Fruit fly (Drosophila melanogaster): ENCODE measurements around the gene S6kII.
A peak's percentile ranks its signal among the peaks of the same experiment; 100 is the strongest.

Gene S6kII

DNA sequence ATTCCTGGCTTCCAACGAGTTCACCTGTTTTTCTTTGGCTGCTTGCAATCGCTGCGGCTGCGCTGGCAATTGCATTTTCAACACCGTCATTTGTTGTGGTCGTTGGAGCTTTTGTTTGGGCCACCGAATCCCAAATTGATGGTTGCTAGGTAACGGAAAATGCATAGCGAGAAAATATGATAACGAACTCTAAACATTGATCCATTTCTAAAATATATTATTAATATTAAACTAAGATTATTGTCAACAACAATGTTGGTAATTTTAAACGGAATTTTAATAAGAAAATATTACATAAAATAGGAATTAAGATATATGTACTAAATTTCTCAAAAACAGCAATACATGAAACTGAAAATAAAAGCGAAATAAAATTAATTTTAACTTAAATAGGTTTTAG lies 14.5 kb downstream of the S6kII start, which contains the start of gene Cluap1:
Gene Cluap1 (minus strand): TSS at position 101 of the 400 bp plus-strand sequence.
- TF ChIP-seq lola (GFP tag; optimal IDR thresholded peaks at IDR 0.05) (peak in 1 of 3 experiments; percentile 8), CG14710 (tag; optimal IDR thresholded peaks at IDR 0.05) (peak; percentile 7), jigr1 (GFP tag; IDR thresholded peaks at IDR 0.05) (no peak), dmrt11E (tag; optimal IDR thresholded peaks at IDR 0.05) (peak; percentile 10), CG11504 (tag; optimal IDR thresholded peaks at IDR 0.05) (peak; percentile 21)

DNA sequence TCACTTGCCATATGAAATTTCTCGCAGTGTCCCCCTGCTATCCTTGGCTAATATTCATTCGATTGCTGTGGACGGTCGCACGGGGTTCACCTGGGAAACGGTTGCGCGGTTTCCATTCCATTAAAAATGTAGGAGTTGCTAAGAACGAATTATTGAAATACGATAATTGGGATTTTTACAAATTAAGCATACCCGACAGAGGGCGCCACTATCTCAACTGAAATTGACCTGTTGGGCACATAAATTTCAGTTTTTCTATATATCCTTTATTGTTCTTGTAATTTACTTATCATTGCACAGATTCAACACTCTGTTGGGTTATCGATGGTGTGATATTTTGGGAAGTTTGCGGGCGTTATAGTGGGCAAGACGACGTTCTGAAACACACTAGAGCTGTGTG lies 14.9 kb downstream of the S6kII start:
- TF ChIP-seq CTCF (GFP tag; optimal IDR thresholded peaks at IDR 0.05) (peak; percentile 78), sens (GFP tag) (peak; percentile 18), CG33213 (GFP tag; optimal IDR thresholded peaks at IDR 0.05) (no peak)

DNA sequence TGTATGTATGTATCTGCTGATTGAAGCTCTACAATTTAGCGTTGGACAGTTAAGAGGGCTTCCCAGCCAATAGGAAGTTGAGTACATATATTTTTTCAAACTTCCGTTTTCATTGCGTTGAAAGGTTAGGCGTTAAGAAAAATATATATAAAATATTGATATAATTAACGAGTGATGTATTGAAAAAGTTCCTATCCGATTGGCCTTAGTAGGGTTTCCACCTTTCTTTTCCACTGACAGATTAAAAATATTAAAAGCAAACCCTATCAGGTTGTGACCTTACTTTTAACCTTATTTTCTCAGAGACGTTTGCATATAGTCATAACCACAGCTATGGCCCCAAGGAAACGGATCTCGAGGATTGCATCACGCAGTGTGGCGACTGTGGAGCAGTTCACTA lies 17.0 kb downstream of the S6kII start, which contains the start of gene CG17601:
Gene CG17601 (plus strand): TSS at position 301 of the 400 bp plus-strand sequence.
- TF ChIP-seq CG33213 (GFP tag; optimal IDR thresholded peaks at IDR 0.05) (no peak), CG2202 (tag; optimal IDR thresholded peaks at IDR 0.05) (no peak), CG31365 (tag; optimal IDR thresholded peaks at IDR 0.05) (no peak), ttk (GFP tag; IDR thresholded peaks at IDR 0.05) (no peak), Usf (GFP tag; optimal IDR thresholded peaks at IDR 0.05) (no peak), gsb (GFP tag; IDR thresholded peaks at IDR 0.05) (no peak), HLH54F (GFP tag; optimal IDR thresholded peaks at IDR 0.05) (no peak), sens-2 (GFP tag; IDR thresholded peaks at IDR 0.05) (no peak), Awh (GFP tag; IDR thresholded peaks at IDR 0.05) (no peak)

DNA sequence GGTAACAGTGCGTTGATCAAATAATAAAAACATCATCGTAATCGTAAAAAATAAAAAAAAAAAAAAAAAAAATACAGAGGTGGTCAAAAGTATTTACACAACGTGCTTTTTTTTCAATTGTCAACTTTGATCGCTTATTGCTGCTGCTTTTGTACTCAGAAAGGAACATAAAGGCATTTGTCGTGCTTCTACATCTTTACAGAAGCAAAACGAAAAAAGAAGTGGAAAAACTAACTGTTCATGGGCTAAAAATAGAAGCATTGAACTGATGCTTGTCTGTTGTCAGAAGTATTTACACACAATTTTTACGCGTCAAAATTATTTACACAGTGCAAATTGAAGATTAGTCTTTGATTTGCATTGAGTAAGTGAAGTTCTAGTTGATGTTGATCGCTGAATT lies 40.3 kb downstream of the S6kII start:
- TF ChIP-seq CG2199 (GFP tag; IDR thresholded peaks at IDR 0.05): peak; percentile 97

DNA sequence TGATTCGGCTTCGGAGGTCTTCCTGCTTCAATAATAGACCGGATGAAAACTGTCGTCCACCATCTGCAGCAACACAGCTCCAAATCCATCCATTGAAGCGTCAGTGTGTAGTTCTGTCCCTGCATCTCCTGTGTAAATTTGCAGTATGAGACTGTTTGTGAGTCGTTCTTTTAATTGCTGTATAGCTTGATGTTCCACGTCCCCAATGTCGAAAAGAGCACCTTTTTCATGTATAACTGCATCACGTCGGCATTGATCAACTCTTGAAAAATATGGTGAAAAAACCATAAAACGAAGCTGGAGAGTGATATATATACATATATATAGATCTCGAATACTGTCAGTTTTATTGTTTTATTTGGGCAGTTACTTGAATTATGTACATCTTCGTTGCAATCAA lies 44.6 kb downstream of the S6kII start:
- TF ChIP-seq Aef1 (GFP tag; IDR thresholded peaks at IDR 0.05): no peak
- no peak for TF ChIP-seq ara (GFP tag; IDR thresholded peaks at IDR 0.05)
- no peak for TF ChIP-seq jing (GFP tag; optimal IDR thresholded peaks at IDR 0.05)
- TF ChIP-seq Rfx (GFP tag; IDR thresholded peaks at IDR 0.05): no peak
- TF ChIP-seq CG12659 (GFP tag; optimal IDR thresholded peaks at IDR 0.05): no peak
- TF ChIP-seq CG11085 (GFP tag; IDR thresholded peaks at IDR 0.05): no peak
- no peak for TF ChIP-seq fd3F (GFP tag; optimal IDR thresholded peaks at IDR 0.05)
- no peak for TF ChIP-seq pho (GFP tag; optimal IDR thresholded peaks at IDR 0.05)
- no peak for TF ChIP-seq z (GFP tag; IDR thresholded peaks at IDR 0.05)
- no peak for TF ChIP-seq CG31224 (GFP tag; IDR thresholded peaks at IDR 0.05)
- peak; percentile 26 for TF ChIP-seq Ets65A (GFP tag)
- no peak for TF ChIP-seq CG30020 (tag; optimal IDR thresholded peaks at IDR 0.05)
- peak; percentile 95 for TF ChIP-seq CG2199 (GFP tag; IDR thresholded peaks at IDR 0.05)
- TF ChIP-seq tna (GFP tag; IDR thresholded peaks at IDR 0.05; ENCODE audit: partially characterized antibody): no peak
- no peak for TF ChIP-seq BEAF-32 (GFP tag; optimal IDR thresholded peaks at IDR 0.05)

DNA sequence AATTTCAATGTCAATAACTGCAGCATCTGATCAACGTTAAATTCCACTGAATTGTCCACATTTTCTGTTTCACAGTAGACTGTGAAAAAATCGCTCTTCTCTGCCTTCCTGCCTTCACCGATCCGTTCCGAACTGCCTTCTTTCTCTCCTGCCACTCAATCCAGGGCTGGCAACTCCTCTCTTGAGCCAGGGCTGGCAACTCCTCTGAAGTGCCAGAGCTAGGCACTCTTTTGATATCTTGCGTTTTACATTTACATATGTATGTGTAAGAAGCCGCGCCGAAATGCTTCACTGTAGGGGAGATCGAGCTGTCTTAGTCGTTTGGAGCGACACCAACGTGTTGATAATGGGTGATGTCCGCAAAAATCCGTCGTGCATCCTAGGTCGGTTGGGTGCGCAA lies 45.3 kb downstream of the S6kII start:
- TF ChIP-seq stwl (tag; optimal IDR thresholded peaks at IDR 0.05): peak; percentile 91
- TF ChIP-seq CG8359 (GFP tag; optimal IDR thresholded peaks at IDR 0.05; ENCODE audit: borderline replicate concordance): no peak
